Worm (Caenorhabditis elegans) whole organism, young adult: ENCODE measurements around the gene F08H9.2.

Source experiments
- F23B12.7 ChIP-seq: sonication (generic microtip); optimal IDR thresholded peaks from 2 replicates; lab custom pipeline; 2017; ENCODE audit warnings: missing genetic modification characterization, mild to moderate bottlenecking, missing compliant biosample characterization, antibody characterized with exemption, moderate library complexity; ENCODE audit not compliant: insufficient read depth
- ama-1 ChIP-seq, 3 experiments: fragments of 150-350 bp in 1 of 3; sonication (generic microtip) in 2 of 3; optimal IDR thresholded peaks; 2 replicates each; lab custom pipeline; 2014 to 2018; ENCODE audit warnings: missing biosample characterization in 2 of 3, missing genetic modification characterization in 2 of 3, missing genetic modification reagents in 2 of 3
- him-1 ChIP-seq: sonication (generic microtip); optimal IDR thresholded peaks from 2 replicates; lab custom pipeline; 2016; ENCODE audit warnings: missing genotype, missing genetic modification reagents, missing genetic modification characterization, missing compliant biosample characterization
- hlh-12 ChIP-seq: sonication (generic microtip); optimal IDR thresholded peaks from 2 replicates; lab custom pipeline; 2016; ENCODE audit warnings: missing genetic modification characterization, missing compliant biosample characterization
- nfyb-1 ChIP-seq: fragments of 200-800 bp; sonication (Bioruptor generic); IDR thresholded peaks from 2 replicates; pipeline ENCODE4 v1.3.6; 2022; ENCODE audit warnings: missing genetic modification reagents, missing genetic modification characterization, missing compliant biosample characterization
- rcor-1 ChIP-seq: fragments of 200-800 bp; sonication (Bioruptor generic); IDR thresholded peaks from 2 replicates; pipeline ENCODE4 v1.3.6; 2022; ENCODE audit warnings: missing genetic modification reagents, missing genetic modification characterization, missing compliant biosample characterization
- snpc-4 ChIP-seq, 5 experiments: fragments of 150-350 bp in 1 of 5; sonication (generic microtip) in 4 of 5; optimal IDR thresholded peaks; 2 replicates each; lab custom pipeline; 2014 to 2018; ENCODE audit warnings: missing genetic modification characterization in 5 of 5, missing biosample characterization in 3 of 5, antibody characterized with exemption in 2 of 5, mild to moderate bottlenecking in 2 of 5, missing compliant biosample characterization in 2 of 5, missing genotype in 2 of 5, moderate library complexity in 2 of 5, missing genetic modification reagents in 1 of 5

- TF ChIP-seq ama-1 (optimal IDR thresholded peaks at IDR 0.05; lab: Kevin White, UChicago) (no peak), ama-1 (GFP tag; optimal IDR thresholded peaks at IDR 0.05; lab: Kevin White, UChicago) (no peak), him-1 (no peak), snpc-4 (GFP tag; optimal IDR thresholded peaks at IDR 0.05; lab: Kevin White, UChicago) (no peak), snpc-4 (tag; optimal IDR thresholded peaks at IDR 0.05; lab: Kevin White, UChicago) (no peak), rcor-1 (GFP tag; lab: Robert Waterston, UW) (no peak), F23B12.7 (no peak), nfyb-1 (GFP tag; lab: Robert Waterston, UW) (no peak), hlh-12 (tag; lab: Kevin White, UChicago) (no peak)
Observed at ce11 chrV:14508005-14508521, 47.6 kb downstream of the F08H9.2 start, which contains the start of gene R02D5.1.
